Fruit fly (Drosophila melanogaster) whole organism, embryonic: Measurements from ENCODE around the gene Bap111.
A peak's percentile ranks its signal among the peaks of the same experiment; 100 is the strongest.

Source experiments
- Ada2b ChIP-seq: fragments of 200-800 bp; sonication (Bioruptor generic); IDR thresholded peaks from 2 replicates; pipeline ENCODE4 v1.3.6; 2022; ENCODE audit warnings: missing biosample characterization, missing genetic modification characterization
- Antp ChIP-seq: fragments of 200-800 bp; sonication (Bioruptor generic); optimal IDR thresholded peaks from 3 replicates; lab custom pipeline; 2016; ENCODE audit warnings: missing biosample characterization, missing genetic modification characterization
- CG10462 ChIP-seq: fragments of 200-800 bp; sonication (Bioruptor generic); optimal IDR thresholded peaks from 2 replicates; lab custom pipeline; 2016; ENCODE audit warnings: missing biosample characterization, missing genetic modification characterization
- CG12104 ChIP-seq: fragments of 200-800 bp; sonication (Bioruptor generic); optimal IDR thresholded peaks from 3 replicates; lab custom pipeline; 2016; ENCODE audit warnings: missing biosample characterization, missing genetic modification characterization
- CG13296 ChIP-seq: fragments of 200-800 bp; sonication (Bioruptor generic); optimal IDR thresholded peaks from 3 replicates; lab custom pipeline; 2018; ENCODE audit warnings: missing biosample characterization, mild to moderate bottlenecking, missing genetic modification characterization
- CG14710 ChIP-seq: fragments of 200-800 bp; sonication (Bioruptor generic); optimal IDR thresholded peaks from 3 replicates; lab custom pipeline; 2019; ENCODE audit warnings: missing biosample characterization, mild to moderate bottlenecking, missing genetic modification characterization, moderate library complexity
- CG15514 ChIP-seq: fragments of 200-800 bp; sonication (Bioruptor generic); optimal IDR thresholded peaks from 3 replicates; lab custom pipeline; 2017; ENCODE audit warnings: missing biosample characterization, missing genetic modification characterization, mild to moderate bottlenecking, moderate library complexity, missing genetic modification reagents
- CG1603 ChIP-seq: fragments of 200-800 bp; sonication (Bioruptor generic); optimal IDR thresholded peaks from 2 replicates; lab custom pipeline; 2019; ENCODE audit warnings: missing biosample characterization, mild to moderate bottlenecking, missing genetic modification characterization, moderate library complexity
- CG16813 ChIP-seq: fragments of 200-800 bp; sonication (Bioruptor generic); IDR thresholded peaks from 3 replicates; pipeline ENCODE4 v1.3.6; 2022; ENCODE audit warnings: missing biosample characterization, missing genetic modification characterization; ENCODE audit not compliant: partially characterized antibody
- CG16863 ChIP-seq: fragments of 200-800 bp; sonication (Bioruptor generic); optimal IDR thresholded peaks from 3 replicates; lab custom pipeline; 2016; ENCODE audit warnings: missing biosample characterization, missing genetic modification characterization
- CG17328 ChIP-seq: fragments of 200-800 bp; sonication (Bioruptor generic); IDR thresholded peaks from 2 replicates; pipeline ENCODE4 v1.3.6; 2022; ENCODE audit warnings: missing biosample characterization, missing genetic modification characterization
- CG18262 ChIP-seq: fragments of 200-800 bp; optimal IDR thresholded peaks from 3 replicates; lab custom pipeline; 2019; ENCODE audit warnings: missing biosample characterization, mild to moderate bottlenecking, missing genetic modification characterization, moderate library complexity
- CG2678 ChIP-seq: fragments of 200-800 bp; sonication (Bioruptor generic); optimal IDR thresholded peaks from 3 replicates; lab custom pipeline; 2019; ENCODE audit warnings: missing biosample characterization, mild to moderate bottlenecking, missing genetic modification characterization, moderate library complexity
- CG3163 ChIP-seq: fragments of 200-800 bp; sonication (Bioruptor generic); optimal IDR thresholded peaks from 3 replicates; lab custom pipeline; 2016; ENCODE audit warnings: missing biosample characterization, missing genetic modification characterization
- CG32532 ChIP-seq: fragments of 200-800 bp; sonication (Bioruptor generic); IDR thresholded peaks from 2 replicates; pipeline ENCODE4 v1.3.6; 2022; ENCODE audit warnings: missing biosample characterization, missing genetic modification characterization
- CG4328 ChIP-seq: fragments of 200-800 bp; sonication (Bioruptor generic); optimal IDR thresholded peaks from 3 replicates; lab custom pipeline; 2017; ENCODE audit warnings: missing biosample characterization, missing genetic modification reagents, missing genetic modification characterization
- CG5180 ChIP-seq: fragments of 200-800 bp; sonication (Bioruptor generic); optimal IDR thresholded peaks from 3 replicates; lab custom pipeline; 2017; ENCODE audit warnings: missing biosample characterization, missing genetic modification characterization, mild to moderate bottlenecking, moderate library complexity, missing genetic modification reagents
- CG5953 ChIP-seq: fragments of 200-800 bp; sonication (Bioruptor generic); IDR thresholded peaks from 2 replicates; pipeline ENCODE4 v1.3.6; 2022; ENCODE audit warnings: missing biosample characterization, missing genetic modification characterization
- CG6272 ChIP-seq: fragments of 200-800 bp; sonication (Bioruptor generic); IDR thresholded peaks from 2 replicates; pipeline ENCODE4 v1.3.6; 2022; ENCODE audit warnings: missing biosample characterization, missing genetic modification characterization
- CG7357 ChIP-seq: fragments of 200-800 bp; sonication (Bioruptor generic); IDR thresholded peaks from 3 replicates; pipeline ENCODE4 v1.3.6; 2022; ENCODE audit warnings: missing biosample characterization, missing genetic modification characterization
- CG7372 ChIP-seq: fragments of 200-800 bp; sonication (Bioruptor generic); IDR thresholded peaks from 2 replicates; pipeline ENCODE4 v1.3.6; 2022; ENCODE audit warnings: missing biosample characterization, missing genetic modification characterization
- CG7839 ChIP-seq: fragments of 200-800 bp; sonication (Bioruptor generic); optimal IDR thresholded peaks from 3 replicates; lab custom pipeline; 2018; ENCODE audit warnings: missing biosample characterization, mild to moderate bottlenecking, missing genetic modification characterization, moderate library complexity
- CkIIα-i1 ChIP-seq: fragments of 200-800 bp; sonication (Bioruptor generic); IDR thresholded peaks from 2 replicates; pipeline ENCODE4 v1.3.6; 2022; ENCODE audit warnings: missing biosample characterization, missing genetic modification characterization
- Dip3 ChIP-seq: fragments of 200-800 bp; sonication (Bioruptor generic); optimal IDR thresholded peaks from 3 replicates; lab custom pipeline; 2016; ENCODE audit warnings: missing biosample characterization, missing genetic modification characterization
- Dll ChIP-seq: fragments of 200-800 bp; sonication (Bioruptor generic); IDR thresholded peaks from 4 replicates; pipeline ENCODE4 v1.3.6; 2022; ENCODE audit warnings: missing biosample characterization, missing genetic modification characterization; ENCODE audit not compliant: partially characterized antibody
- E2f1 ChIP-seq: fragments of 200-800 bp; sonication (Bioruptor generic); IDR thresholded peaks from 2 replicates; pipeline ENCODE4 v1.3.6; 2022; ENCODE audit warnings: missing biosample characterization, missing genetic modification characterization
- Eip74EF ChIP-seq, 2 experiments: fragments of 200-800 bp in 1 of 2; fragments of >200 bp in 1 of 2; sonication (Bioruptor generic) in 1 of 2; optimal IDR thresholded peaks; 2 replicates each; lab custom pipeline; 2017 to 2019; ENCODE audit warnings: missing biosample characterization in 2 of 2, missing genetic modification characterization in 2 of 2, mild to moderate bottlenecking in 1 of 2, moderate library complexity in 1 of 2
- Ets65A ChIP-seq: fragments of 200-800 bp; sonication (Bioruptor generic); peaks from one replicate; lab custom pipeline; 2016; ENCODE audit warnings: missing biosample characterization, missing genetic modification characterization
- H15 ChIP-seq: fragments of 200-800 bp; sonication (Bioruptor generic); IDR thresholded peaks from 3 replicates; pipeline ENCODE4 v1.3.6; 2022; ENCODE audit warnings: missing biosample characterization, missing genetic modification characterization
- HLH54F ChIP-seq: fragments of 200-800 bp; sonication (Bioruptor generic); optimal IDR thresholded peaks from 3 replicates; lab custom pipeline; 2016; ENCODE audit warnings: missing biosample characterization, missing genetic modification characterization
- HLHmδ ChIP-seq: fragments of 200-800 bp; sonication (Bioruptor generic); optimal IDR thresholded peaks from 2 replicates; lab custom pipeline; 2018; ENCODE audit warnings: missing biosample characterization, mild to moderate bottlenecking, missing genetic modification characterization, moderate library complexity
- Hr78 ChIP-seq, 2 experiments: fragments of 200-800 bp in 1 of 2; fragments of >200 bp in 1 of 2; sonication (Bioruptor generic) in 1 of 2; optimal IDR thresholded peaks; 2 replicates each; lab custom pipeline; 2017 to 2019; ENCODE audit warnings: missing biosample characterization in 2 of 2, missing genetic modification characterization in 2 of 2, mild to moderate bottlenecking in 1 of 2, moderate library complexity in 1 of 2
- Hsf ChIP-seq: fragments of 200-800 bp; sonication (Bioruptor generic); optimal IDR thresholded peaks from 3 replicates; lab custom pipeline; 2016; ENCODE audit warnings: missing biosample characterization, missing genetic modification characterization
- Mrtf ChIP-seq: fragments of 200-800 bp; sonication (Bioruptor generic); IDR thresholded peaks from 3 replicates; pipeline ENCODE4 v1.3.6; 2022; ENCODE audit warnings: missing biosample characterization, missing genetic modification characterization
- Rfx ChIP-seq: fragments of 200-800 bp; sonication (Bioruptor generic); IDR thresholded peaks from 2 replicates; pipeline ENCODE4 v1.3.6; 2022; ENCODE audit warnings: missing biosample characterization, missing genetic modification characterization
- bigmax ChIP-seq: fragments of 200-800 bp; sonication (Bioruptor generic); optimal IDR thresholded peaks from 2 replicates; lab custom pipeline; 2018; ENCODE audit warnings: missing biosample characterization, mild to moderate bottlenecking, missing genetic modification characterization
- chif ChIP-seq, 2 experiments: fragments of 200-800 bp; sonication (Bioruptor generic); optimal IDR thresholded peaks; 3 replicates each; lab custom pipeline; 2016; ENCODE audit warnings: missing biosample characterization in 2 of 2, missing genetic modification characterization in 2 of 2
- crc ChIP-seq: fragments of 200-800 bp; sonication (Bioruptor generic); optimal IDR thresholded peaks from 2 replicates; lab custom pipeline; 2016; ENCODE audit warnings: missing biosample characterization, missing genetic modification characterization
- da ChIP-seq: fragments of 200-800 bp; sonication (Bioruptor generic); optimal IDR thresholded peaks from 2 replicates; lab custom pipeline; 2016; ENCODE audit warnings: missing biosample characterization, missing genetic modification characterization
- disco-r ChIP-seq: fragments of 200-800 bp; sonication (Bioruptor generic); optimal IDR thresholded peaks from 2 replicates; lab custom pipeline; 2016; ENCODE audit warnings: missing biosample characterization, missing genetic modification characterization
- dmrt11E ChIP-seq: fragments of 200-800 bp; sonication (Bioruptor generic); optimal IDR thresholded peaks from 3 replicates; lab custom pipeline; 2018; ENCODE audit warnings: missing biosample characterization, mild to moderate bottlenecking, missing genetic modification characterization, moderate library complexity
- jigr1 ChIP-seq: fragments of 200-800 bp; sonication (Bioruptor generic); IDR thresholded peaks from 3 replicates; pipeline ENCODE4 v1.3.6; 2022; ENCODE audit warnings: missing biosample characterization, missing genetic modification characterization
- salm ChIP-seq: fragments of 200-800 bp; sonication (Bioruptor generic); optimal IDR thresholded peaks from 2 replicates; lab custom pipeline; 2018; ENCODE audit warnings: missing biosample characterization, mild to moderate bottlenecking, missing genetic modification characterization
- sens ChIP-seq: fragments of 200-800 bp; sonication (Bioruptor generic); peaks from one replicate; lab custom pipeline; 2016; ENCODE audit warnings: missing biosample characterization, missing genetic modification characterization
- sob ChIP-seq: fragments of 200-800 bp; sonication (Bioruptor generic); IDR thresholded peaks from 2 replicates; pipeline ENCODE4 v1.3.6; 2022; ENCODE audit warnings: missing biosample characterization, missing genetic modification characterization
- sug ChIP-seq: fragments of 200-800 bp; optimal IDR thresholded peaks from 2 replicates; lab custom pipeline; 2019; ENCODE audit warnings: missing biosample characterization, mild to moderate bottlenecking, missing genetic modification characterization, moderate library complexity
- tap ChIP-seq: fragments of 200-800 bp; optimal IDR thresholded peaks from 3 replicates; lab custom pipeline; 2019; ENCODE audit warnings: missing biosample characterization, mild to moderate bottlenecking, missing genetic modification characterization, moderate library complexity
- toy ChIP-seq: fragments of 200-800 bp; sonication (Bioruptor generic); IDR thresholded peaks from 2 replicates; pipeline ENCODE4 v1.3.6; 2022; ENCODE audit warnings: missing biosample characterization, missing genetic modification characterization
- zen ChIP-seq: fragments of 200-800 bp; sonication (Bioruptor generic); optimal IDR thresholded peaks from 3 replicates; lab custom pipeline; 2018; ENCODE audit warnings: missing biosample characterization, mild to moderate bottlenecking, missing genetic modification characterization, moderate library complexity

Gene Bap111

DNA sequence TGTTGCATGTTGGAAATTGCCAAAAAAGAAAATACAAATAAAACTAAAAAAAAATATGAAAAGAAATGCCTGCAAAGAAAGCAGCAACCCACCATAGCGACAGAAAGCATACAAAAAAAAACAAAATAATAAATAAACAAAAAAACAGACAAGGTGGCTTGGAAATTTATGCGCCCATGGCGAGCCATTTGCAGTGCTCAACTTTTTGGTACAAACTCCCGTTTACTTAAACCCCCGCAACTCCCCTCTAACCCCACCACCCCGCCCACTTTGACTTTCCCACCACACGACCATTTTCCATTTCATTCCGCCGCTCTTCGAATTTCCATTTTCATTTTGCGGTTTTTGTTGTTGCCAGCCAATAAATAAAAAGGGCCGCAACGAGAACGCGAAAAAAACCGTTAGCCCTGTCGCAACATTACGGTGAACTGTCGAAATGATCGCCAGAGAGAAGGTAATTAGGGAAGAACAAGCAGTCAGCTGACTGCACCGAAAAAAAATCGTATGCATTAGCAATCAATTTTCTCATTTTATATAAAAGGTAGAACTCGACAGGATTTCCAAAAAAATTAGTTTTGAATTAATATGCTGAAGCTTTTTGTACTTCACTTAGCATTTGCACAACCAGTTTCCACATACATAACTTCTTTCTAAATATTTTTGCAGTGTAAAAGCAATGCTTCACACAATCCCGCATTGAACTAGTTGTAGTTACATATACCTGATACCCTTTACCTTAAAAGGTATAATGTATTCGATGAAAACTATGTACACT lies 12.1 kb upstream of the Bap111 start (continued):
- TF ChIP-seq CG18262 (peak; percentile 56), Rfx (GFP tag; lab: Robert Waterston, UW) (no peak), CG7839 (tag; lab: Kevin White, UChicago) (peak; percentile 62), HLH54F (GFP tag; lab: Kevin White, UChicago) (no peak), CG14710 (peak; percentile 39), CG10462 (GFP tag; lab: Kevin White, UChicago) (no peak), zen (tag; lab: Kevin White, UChicago) (peak; percentile 60), CkIIα-i1 (GFP tag; lab: Robert Waterston, UW) (no peak), CG7372 (no peak), CG4328 (no peak), toy (GFP tag; lab: Robert Waterston, UW) (no peak), Ada2b (GFP tag; lab: Robert Waterston, UW) (peak; percentile 50), HLHmδ (no peak), Dip3 (GFP tag; lab: Kevin White, UChicago) (no peak), bigmax (GFP tag; lab: Kevin White, UChicago) (no peak), crc (peak; percentile 28), chif (GFP tag; optimal IDR thresholded peaks at IDR 0.05; lab: Kevin White, UChicago) (peak; percentile 42 to 58), CG16863 (GFP tag; lab: Kevin White, UChicago) (peak; percentile 43), H15 (GFP tag; lab: Robert Waterston, UW) (0 out of 3 replicates have a peak, but pooled peaks have one; percentile 15), CG12104 (GFP tag; lab: Kevin White, UChicago) (no peak), Hr78 (GFP tag; optimal IDR thresholded peaks at IDR 0.05; lab: Kevin White, UChicago) (no peak), disco-r (no peak), sob (GFP tag; lab: Robert Waterston, UW) (peak; percentile 33; the same call in 1 of the 2 replicates), Antp (GFP tag; lab: Kevin White, UChicago) (peak; percentile 39), Ets65A (GFP tag; lab: Kevin White, UChicago) (peak; percentile 86), CG5953 (GFP tag; lab: Robert Waterston, UW) (peak; percentile 28; the same call in 1 of the 2 replicates), CG7357 (GFP tag; lab: Robert Waterston, UW) (no peak), Dll (GFP tag; lab: Robert Waterston, UW) (no peak), E2f1 (no peak), salm (tag; lab: Kevin White, UChicago) (peak; percentile 29), CG3163 (no peak), dmrt11E (tag; lab: Kevin White, UChicago) (peak; percentile 32), Mrtf (GFP tag; lab: Robert Waterston, UW) (0 out of 3 replicates have a peak, but pooled peaks have one; percentile 35), sug (tag; lab: Kevin White, UChicago) (no peak), CG17328 (GFP tag; lab: Robert Waterston, UW) (peak; percentile 60), sens (peak; percentile 91), Hsf (peak; percentile 55), CG5180 (GFP tag; lab: Kevin White, UChicago) (peak; percentile 53), CG15514 (GFP tag; lab: Kevin White, UChicago) (peak; percentile 26), CG16813 (GFP tag; lab: Robert Waterston, UW) (no peak), da (GFP tag; lab: Kevin White, UChicago) (no peak), CG13296 (GFP tag; lab: Kevin White, UChicago) (no peak), tap (tag; lab: Kevin White, UChicago) (peak; percentile 37), CG1603 (tag; lab: Kevin White, UChicago) (peak; percentile 55), jigr1 (GFP tag; lab: Robert Waterston, UW) (no peak), CG2678 (peak; percentile 63), Eip74EF (GFP tag; optimal IDR thresholded peaks at IDR 0.05; lab: Kevin White, UChicago) (peak in 1 of 2 experiments; percentile 17), CG32532 (peak; percentile 26; the same call in 1 of the 2 replicates), CG6272 (GFP tag; lab: Robert Waterston, UW) (no peak)
